Worm (Caenorhabditis elegans): ENCODE data around the gene C09E10.3.
A peak's percentile ranks its signal among the peaks of the same experiment; 100 is the strongest.

Gene C09E10.3

DNA sequence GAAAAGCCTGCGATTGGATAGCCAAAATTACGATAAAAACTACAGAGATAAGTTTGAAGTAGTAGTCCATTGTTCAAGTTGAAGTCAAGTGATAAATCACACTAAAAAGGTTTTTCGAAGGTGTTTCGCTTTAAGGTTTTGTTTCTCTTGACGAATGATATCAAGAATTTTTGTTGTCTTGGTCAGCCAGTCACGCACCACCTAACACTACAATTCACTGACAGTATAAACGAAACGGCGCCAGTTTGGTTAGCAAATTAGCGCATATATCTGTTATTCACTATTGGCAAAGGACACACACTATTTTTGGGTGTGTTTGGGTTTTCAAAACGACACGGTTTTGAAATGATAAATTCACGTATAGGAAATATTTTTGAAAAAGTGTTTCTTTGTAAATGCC lies 21.1 kb downstream of the C09E10.3 start, which contains the start of gene C44C1.6 (continued):
- TF ChIP-seq sup-37 (GFP tag; optimal IDR thresholded peaks at IDR 0.05) (no peak), irx-1 (tag; optimal IDR thresholded peaks at IDR 0.05) (no peak), hpl-2 (GFP tag; optimal IDR thresholded peaks at IDR 0.05) (no peak), aly-2 (tag; optimal IDR thresholded peaks at IDR 0.05) (no peak), mef-2 (tag; optimal IDR thresholded peaks at IDR 0.05) (no peak), pag-3 (tag; optimal IDR thresholded peaks at IDR 0.05; ENCODE audit: borderline replicate concordance, insufficient read depth) (no peak), nhr-84 (tag; optimal IDR thresholded peaks at IDR 0.05) (no peak), elt-3 (tag; optimal IDR thresholded peaks at IDR 0.05) (peak in 1 of 6 experiments; percentile 88), dpl-1 (GFP tag; optimal IDR thresholded peaks at IDR 0.05) (no peak), nhr-237 (tag; optimal IDR thresholded peaks at IDR 0.05) (no peak), nhr-71 (tag; optimal IDR thresholded peaks at IDR 0.05) (no peak), blmp-1 (tag; optimal IDR thresholded peaks at IDR 0.05) (peak; percentile 63), lin-14 (GFP tag; optimal IDR thresholded peaks at IDR 0.05) (no peak), hlh-17 (GFP tag; optimal IDR thresholded peaks at IDR 0.05; ENCODE audit: borderline replicate concordance) (no peak), fos-1 (tag; optimal IDR thresholded peaks at IDR 0.05) (no peak), swsn-7 (tag; optimal IDR thresholded peaks at IDR 0.05) (no peak), nhr-77 (tag; optimal IDR thresholded peaks at IDR 0.05) (no peak), efl-3 (GFP tag; optimal IDR thresholded peaks at IDR 0.05) (no peak), C04F5.9 (tag; optimal IDR thresholded peaks at IDR 0.05) (no peak), tlp-1 (tag; optimal IDR thresholded peaks at IDR 0.05) (no peak), ceh-63 (GFP tag; optimal IDR thresholded peaks at IDR 0.05) (no peak), vab-15 (tag; optimal IDR thresholded peaks at IDR 0.05) (no peak), tbx-2 (tag; optimal IDR thresholded peaks at IDR 0.05) (no peak), nhr-12 (tag; optimal IDR thresholded peaks at IDR 0.05) (no peak)

DNA sequence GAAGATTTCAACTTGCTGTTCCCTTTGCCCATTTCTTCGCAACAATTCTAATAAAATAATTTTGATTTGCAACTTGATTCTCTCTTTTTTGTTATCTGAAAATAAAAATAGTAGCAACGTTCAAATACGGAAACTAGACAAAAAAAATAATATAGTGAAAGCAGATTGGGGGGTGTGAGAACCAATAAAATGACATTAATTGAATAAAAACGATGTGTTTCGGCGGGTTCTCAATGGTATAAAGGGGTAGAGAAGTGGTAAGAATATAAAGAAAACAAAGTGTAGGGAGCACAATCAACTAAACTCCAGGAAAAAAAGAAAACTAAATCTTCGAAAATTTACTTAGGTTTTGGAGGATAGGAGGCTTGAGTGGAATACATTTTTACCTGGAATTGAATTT lies 28.0 kb downstream of the C09E10.3 start, which contains the start of gene ncs-1:
ncs-1 (minus strand) TSS at position 101 of the 400 bp plus-strand sequence.
- no peak for TF ChIP-seq unc-62 (GFP tag; optimal IDR thresholded peaks at IDR 0.05)
- TF ChIP-seq zag-1 (tag; optimal IDR thresholded peaks at IDR 0.05): no peak
- no peak for TF ChIP-seq egl-27 (tag; optimal IDR thresholded peaks at IDR 0.05)
- no peak for TF ChIP-seq nhr-71 (tag; optimal IDR thresholded peaks at IDR 0.05)
- no peak for TF ChIP-seq egl-13 (tag; optimal IDR thresholded peaks at IDR 0.05)

DNA sequence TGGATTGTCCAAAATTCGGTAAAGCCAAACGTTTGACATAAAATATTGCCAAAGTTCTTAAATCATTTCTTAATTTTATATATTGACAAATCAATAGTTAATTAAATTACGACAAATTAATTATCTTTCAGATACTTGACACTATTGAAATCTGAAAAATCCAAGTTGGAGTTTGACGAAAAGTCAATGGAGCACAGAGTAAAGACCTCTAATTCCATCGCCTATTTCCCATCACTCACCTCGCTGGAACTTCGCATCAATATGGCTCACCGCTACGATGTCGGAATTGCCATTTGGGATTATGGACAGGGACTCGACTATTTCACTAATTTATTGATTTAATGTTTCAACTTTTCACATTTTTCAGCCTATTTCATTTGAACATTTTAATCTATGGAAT lies 31.0 kb downstream of the C09E10.3 start:
- TF ChIP-seq nhr-84 (tag; optimal IDR thresholded peaks at IDR 0.05) (no peak), sptf-1 (tag; optimal IDR thresholded peaks at IDR 0.05) (no peak), pax-3 (tag; optimal IDR thresholded peaks at IDR 0.05) (no peak), hpl-2 (GFP tag; optimal IDR thresholded peaks at IDR 0.05) (no peak), unc-62 (GFP tag; optimal IDR thresholded peaks at IDR 0.05) (no peak), Y116A8C.19 (tag; optimal IDR thresholded peaks at IDR 0.05; ENCODE audit: borderline replicate concordance) (no peak), efl-1 (optimal IDR thresholded peaks at IDR 0.05) (no peak), efl-1 (GFP tag; optimal IDR thresholded peaks at IDR 0.05 in 1 of 2) (no peak), nhr-11 (tag; optimal IDR thresholded peaks at IDR 0.05) (no peak), C04F5.9 (tag; optimal IDR thresholded peaks at IDR 0.05) (no peak), lir-3 (tag; optimal IDR thresholded peaks at IDR 0.05; ENCODE audit: poor library complexity) (no peak), ceh-88 (GFP tag; IDR thresholded peaks at IDR 0.05) (no peak), snpc-4 (tag; optimal IDR thresholded peaks at IDR 0.05) (no peak), nhr-85 (tag) (no peak), pqm-1 (tag; optimal IDR thresholded peaks at IDR 0.05) (no peak), rnt-1 (tag; optimal IDR thresholded peaks at IDR 0.05) (no peak), ceh-82 (tag; optimal IDR thresholded peaks at IDR 0.05) (no peak), pag-3 (tag; optimal IDR thresholded peaks at IDR 0.05; ENCODE audit: borderline replicate concordance, insufficient read depth) (no peak), ceh-8 (GFP tag; optimal IDR thresholded peaks at IDR 0.05) (no peak)
